Worm (Caenorhabditis elegans) whole organism, L1 larva: Measurements from ENCODE around the gene nlp-29.

Source experiments
- C04F5.9 ChIP-seq: sonication (generic microtip); optimal IDR thresholded peaks from 2 replicates; lab custom pipeline; 2016; ENCODE audit warnings: missing genetic modification characterization, missing compliant biosample characterization
- C16A3.4 ChIP-seq: fragments of 150-350 bp; optimal IDR thresholded peaks from 2 replicates; lab custom pipeline; 2014; ENCODE audit warnings: missing biosample characterization, missing genetic modification characterization
- Y116A8C.19 ChIP-seq: sonication (generic microtip); optimal IDR thresholded peaks from 2 replicates; lab custom pipeline; 2016; ENCODE audit warnings: missing compliant biosample characterization, missing genetic modification characterization, borderline replicate concordance
- alr-1 ChIP-seq: fragments of 200-800 bp; sonication (Bioruptor generic); optimal IDR thresholded peaks from 2 replicates; lab custom pipeline; 2018; ENCODE audit warnings: borderline replicate concordance, mild to moderate bottlenecking, missing genetic modification characterization, missing compliant biosample characterization
- aly-2 ChIP-seq: fragments of 150-350 bp; optimal IDR thresholded peaks from 2 replicates; lab custom pipeline; 2014; ENCODE audit warnings: missing biosample characterization, missing genetic modification characterization
- ceh-8 ChIP-seq: fragments of 200-800 bp; sonication (Bioruptor generic); optimal IDR thresholded peaks from 2 replicates; lab custom pipeline; 2018; ENCODE audit warnings: mild to moderate bottlenecking, missing genetic modification characterization, moderate library complexity, missing compliant biosample characterization
- ceh-88 ChIP-seq: fragments of 200-800 bp; sonication (Bioruptor generic); IDR thresholded peaks from 2 replicates; pipeline ENCODE4 v1.3.6; 2022; ENCODE audit warnings: missing genetic modification characterization, missing compliant biosample characterization
- dpl-1 ChIP-seq, 3 experiments: fragments of 150-350 bp in 2 of 3; sonication (generic microtip) in 1 of 3; optimal IDR thresholded peaks; 2 replicates each; lab custom pipeline; 2014 to 2017; ENCODE audit warnings: missing biosample characterization in 3 of 3, missing genetic modification characterization in 3 of 3, missing genetic modification reagents in 3 of 3
- elt-2 ChIP-seq: sonication (generic microtip); optimal IDR thresholded peaks from 2 replicates; lab custom pipeline; 2016; ENCODE audit warnings: missing genetic modification characterization, mild to moderate bottlenecking, inconsistent platforms, missing compliant biosample characterization, missing genetic modification reagents
- elt-3 ChIP-seq, 6 experiments: fragments of 150-350 bp in 1 of 6; sonication (generic microtip); optimal IDR thresholded peaks; 2 replicates each; lab custom pipeline; 2017 to 2018; ENCODE audit warnings: missing biosample characterization in 6 of 6, missing genetic modification characterization in 6 of 6, inconsistent platforms in 1 of 6
- irx-1 ChIP-seq: sonication (generic microtip); optimal IDR thresholded peaks from 2 replicates; lab custom pipeline; 2016; ENCODE audit warnings: missing genetic modification characterization, missing compliant biosample characterization
- lin-13 ChIP-seq: fragments of 150-350 bp; optimal IDR thresholded peaks from 2 replicates; lab custom pipeline; 2014; ENCODE audit warnings: missing biosample characterization, missing genetic modification reagents, missing genetic modification characterization
- lin-14 ChIP-seq: fragments of 200-800 bp; sonication (Bioruptor generic); optimal IDR thresholded peaks from 2 replicates; lab custom pipeline; 2018; ENCODE audit warnings: mild to moderate bottlenecking, missing genetic modification characterization, moderate library complexity, missing compliant biosample characterization
- lin-35 ChIP-seq, 2 experiments: fragments of 150-350 bp; optimal IDR thresholded peaks; 2 replicates each; lab custom pipeline; 2014; ENCODE audit warnings: missing biosample characterization in 2 of 2, missing genetic modification characterization in 2 of 2, missing genetic modification reagents in 2 of 2
- lsy-2 ChIP-seq, 2 experiments: fragments of 150-350 bp; optimal IDR thresholded peaks; 2 replicates each; lab custom pipeline; 2014; ENCODE audit warnings: missing biosample characterization in 2 of 2, missing genetic modification characterization in 2 of 2
- mab-9 ChIP-seq: fragments of 200-800 bp; sonication (Bioruptor generic); IDR thresholded peaks from 2 replicates; pipeline ENCODE4 v1.3.6; 2022; ENCODE audit warnings: missing genetic modification reagents, missing genetic modification characterization, missing compliant biosample characterization
- mdl-1 ChIP-seq, 2 experiments: fragments of 150-350 bp; optimal IDR thresholded peaks; 2 replicates each; lab custom pipeline; 2014 to 2017; ENCODE audit warnings: missing biosample characterization in 2 of 2, missing genetic modification characterization in 2 of 2, inconsistent platforms in 1 of 2
- nhr-12 ChIP-seq: sonication (generic microtip); optimal IDR thresholded peaks from 2 replicates; lab custom pipeline; 2017; ENCODE audit warnings: missing biosample characterization, missing genetic modification characterization
- nhr-19 ChIP-seq: fragments of 200-800 bp; sonication (Bioruptor generic); conservative IDR thresholded peaks from 2 replicates; pipeline ENCODE4 v1.3.6; 2022; ENCODE audit warnings: missing genetic modification characterization, missing compliant biosample characterization
- nhr-20 ChIP-seq: sonication (generic microtip); optimal IDR thresholded peaks from 2 replicates; lab custom pipeline; 2016; ENCODE audit warnings: mild to moderate bottlenecking, missing genetic modification characterization, missing compliant biosample characterization
- nhr-47 ChIP-seq: sonication (generic microtip); optimal IDR thresholded peaks from 2 replicates; lab custom pipeline; 2016; ENCODE audit warnings: mild to moderate bottlenecking, missing genetic modification characterization, moderate library complexity, missing compliant biosample characterization
- nhr-71 ChIP-seq: sonication (generic microtip); optimal IDR thresholded peaks from 2 replicates; lab custom pipeline; 2016; ENCODE audit warnings: mild to moderate bottlenecking, missing genetic modification characterization, moderate library complexity, missing compliant biosample characterization
- nhr-85 ChIP-seq: sonication (generic microtip); peaks from one replicate; lab custom pipeline; 2016; ENCODE audit warnings: missing genetic modification characterization, inconsistent platforms, missing compliant biosample characterization
- nhr-90 ChIP-seq: sonication (generic microtip); optimal IDR thresholded peaks from 2 replicates; lab custom pipeline; 2016; ENCODE audit warnings: mild to moderate bottlenecking, missing genetic modification characterization, missing compliant biosample characterization; ENCODE audit not compliant: poor library complexity
- pag-3 ChIP-seq: sonication (generic microtip); optimal IDR thresholded peaks from 2 replicates; lab custom pipeline; 2017; ENCODE audit warnings: missing genetic modification characterization, mild to moderate bottlenecking, missing compliant biosample characterization, antibody characterized with exemption, borderline replicate concordance; ENCODE audit not compliant: insufficient read depth
- pax-3 ChIP-seq: fragments of 200-800 bp; sonication (Bioruptor generic); optimal IDR thresholded peaks from 2 replicates; lab custom pipeline; 2018; ENCODE audit warnings: mild to moderate bottlenecking, missing genetic modification characterization, moderate library complexity, missing compliant biosample characterization
- pqm-1 ChIP-seq: sonication (generic microtip); optimal IDR thresholded peaks from 3 replicates; lab custom pipeline; 2017; ENCODE audit warnings: missing biosample characterization, missing genetic modification characterization
- rnt-1 ChIP-seq: sonication (generic microtip); optimal IDR thresholded peaks from 2 replicates; lab custom pipeline; 2016; ENCODE audit warnings: mild to moderate bottlenecking, missing genetic modification characterization, moderate library complexity, missing compliant biosample characterization
- sox-4 ChIP-seq: sonication (generic microtip); optimal IDR thresholded peaks from 2 replicates; lab custom pipeline; 2016; ENCODE audit warnings: missing genetic modification characterization, missing compliant biosample characterization
- sptf-1 ChIP-seq: fragments of 150-350 bp; optimal IDR thresholded peaks from 2 replicates; lab custom pipeline; 2014; ENCODE audit warnings: missing biosample characterization, missing genetic modification characterization
- sup-37 ChIP-seq: fragments of 200-800 bp; sonication (Bioruptor generic); optimal IDR thresholded peaks from 2 replicates; lab custom pipeline; 2018; ENCODE audit warnings: mild to moderate bottlenecking, missing genetic modification characterization, missing compliant biosample characterization
- unc-130 ChIP-seq: fragments of 150-350 bp; optimal IDR thresholded peaks from 2 replicates; lab custom pipeline; 2017; ENCODE audit warnings: missing biosample characterization, missing genetic modification characterization, inconsistent platforms
- unc-30 ChIP-seq: sonication (generic microtip); optimal IDR thresholded peaks from 2 replicates; lab custom pipeline; 2017; ENCODE audit warnings: missing biosample characterization, missing genetic modification characterization
- unc-62 ChIP-seq: fragments of 150-350 bp; optimal IDR thresholded peaks from 2 replicates; lab custom pipeline; 2014; ENCODE audit warnings: missing biosample characterization, missing genetic modification reagents, missing genetic modification characterization

Gene nlp-29

ce11 chrV:3969664-3970063 lies 14.6 kb upstream of the nlp-29 start:
- peak in 1 of 2 experiments; percentile 2 for TF ChIP-seq lin-35 (GFP tag; optimal IDR thresholded peaks at IDR 0.05; lab: Kevin White, UChicago)
- TF ChIP-seq elt-2 (tag; lab: Kevin White, UChicago), result peak; percentile 50
- no peak for TF ChIP-seq nhr-12 (tag; lab: Kevin White, UChicago)
- peak; percentile 44 for TF ChIP-seq nhr-20 (tag; lab: Kevin White, UChicago)

- TF ChIP-seq sup-37 (GFP tag; lab: Kevin White, UChicago) (no peak), elt-2 (tag; lab: Kevin White, UChicago) (peak; percentile 66), nhr-19 (GFP tag; lab: Robert Waterston, UW) (no peak), nhr-20 (tag; lab: Kevin White, UChicago) (peak; percentile 69), nhr-90 (peak; percentile 8), nhr-85 (peak; percentile 4), lin-35 (GFP tag; optimal IDR thresholded peaks at IDR 0.05; lab: Kevin White, UChicago) (peak in 1 of 2 experiments; percentile 14), elt-3 (tag; optimal IDR thresholded peaks at IDR 0.05; lab: Kevin White, UChicago) (peak in 4 of 6 experiments; percentile 3 to 65 (median 30)), nhr-71 (tag; lab: Kevin White, UChicago) (peak; percentile 13), lin-13 (GFP tag; lab: Kevin White, UChicago) (no peak)
These were observed 13.8 kb upstream of the nlp-29 start, which contains the start of gene cyp-34A9 for ce11 chrV:3970410-3970809. TSS of gene cyp-34A9 (minus strand) at chrV:3970540.

ce11 chrV:3972846-3973245 lies 11.4 kb upstream of the nlp-29 start, which contains the start of gene cyp-34A10:
TSS of gene cyp-34A10 (minus strand) at chrV:3972991.
- TF ChIP-seq C16A3.4 (no peak), Y116A8C.19 (tag; lab: Kevin White, UChicago) (no peak), pax-3 (tag; lab: Kevin White, UChicago) (no peak), nhr-90 (no peak), nhr-47 (tag; lab: Kevin White, UChicago) (no peak), sptf-1 (tag; lab: Kevin White, UChicago) (no peak), lsy-2 (tag; optimal IDR thresholded peaks at IDR 0.05; lab: Kevin White, UChicago) (no peak), ceh-88 (GFP tag; lab: Robert Waterston, UW) (no peak)
- TF ChIP-seq, all 84 proteins: peak for 0

- TF ChIP-seq mab-9 (GFP tag; lab: Robert Waterston, UW), result no peak
- TF ChIP-seq C04F5.9 (tag; lab: Kevin White, UChicago), result no peak
- TF ChIP-seq dpl-1 (GFP tag; optimal IDR thresholded peaks at IDR 0.05; lab: Kevin White, UChicago), result no peak
- no peak for TF ChIP-seq alr-1
- TF ChIP-seq aly-2 (tag; lab: Kevin White, UChicago), result no peak
- no peak for TF ChIP-seq mdl-1 (tag; optimal IDR thresholded peaks at IDR 0.05; lab: Kevin White, UChicago)
- no peak for TF ChIP-seq nhr-90
- TF ChIP-seq irx-1 (tag; lab: Kevin White, UChicago), result no peak
- no peak for TF ChIP-seq lin-35 (GFP tag; optimal IDR thresholded peaks at IDR 0.05; lab: Kevin White, UChicago)
- TF ChIP-seq pqm-1 (tag; lab: Kevin White, UChicago), result no peak
- no peak for TF ChIP-seq unc-30
- no peak for TF ChIP-seq pag-3
- TF ChIP-seq unc-130 (tag; lab: Kevin White, UChicago), result no peak
- no peak for TF ChIP-seq C16A3.4
- TF ChIP-seq ceh-8 (GFP tag; lab: Kevin White, UChicago), result no peak
- TF ChIP-seq unc-62 (GFP tag; lab: Kevin White, UChicago), result no peak
- TF ChIP-seq sox-4, result no peak
- TF ChIP-seq lin-14 (GFP tag; lab: Kevin White, UChicago), result no peak
- TF ChIP-seq rnt-1 (tag; lab: Kevin White, UChicago), result no peak
These were observed 9.9 kb upstream of the nlp-29 start, which contains the start of gene str-82 for ce11 chrV:3974361-3974760. TSS of gene str-82 (plus strand) at chrV:3974661.
